Worm (Caenorhabditis elegans) whole organism, L1 larva: ENCODE data around the gene B0334.13.

Experiments
- blmp-1 ChIP-seq: fragments of 150-350 bp; optimal IDR thresholded peaks from 2 replicates; lab custom pipeline; 2014; ENCODE audit warnings: missing biosample characterization, missing genetic modification characterization
- egl-13 ChIP-seq: sonication (generic microtip); optimal IDR thresholded peaks from 2 replicates; lab custom pipeline; 2016; ENCODE audit warnings: missing genotype, missing genetic modification reagents, missing genetic modification characterization, missing compliant biosample characterization
- fkh-8 ChIP-seq: sonication (generic microtip); optimal IDR thresholded peaks from 2 replicates; lab custom pipeline; 2016; ENCODE audit warnings: mild to moderate bottlenecking, missing genetic modification characterization, missing compliant biosample characterization
- lin-39 ChIP-seq: fragments of 150-350 bp; optimal IDR thresholded peaks from 2 replicates; lab custom pipeline; 2014; ENCODE audit warnings: missing biosample characterization, missing genetic modification reagents, missing genetic modification characterization
- lir-3 ChIP-seq: sonication (generic microtip); optimal IDR thresholded peaks from 2 replicates; lab custom pipeline; 2016; ENCODE audit warnings: mild to moderate bottlenecking, missing genetic modification characterization, moderate library complexity, missing compliant biosample characterization; ENCODE audit not compliant: poor library complexity
- nhr-11 ChIP-seq: fragments of 150-350 bp; optimal IDR thresholded peaks from 2 replicates; lab custom pipeline; 2014; ENCODE audit warnings: missing biosample characterization, missing genetic modification characterization
- skn-1 ChIP-seq: fragments of 150-350 bp; optimal IDR thresholded peaks from 2 replicates; lab custom pipeline; 2014; ENCODE audit warnings: missing biosample characterization, missing genetic modification characterization

ce11 chrII:11501956-11502355, 13.9 kb downstream of the B0334.13 start:
- TF ChIP-seq nhr-11 (tag; lab: Kevin White, UChicago) (no peak), skn-1 (tag; lab: Kevin White, UChicago) (no peak), egl-13 (tag; lab: Kevin White, UChicago) (no peak), fkh-8 (tag; lab: Kevin White, UChicago) (no peak), lin-39 (tag; lab: Kevin White, UChicago) (no peak), lir-3 (tag; lab: Kevin White, UChicago) (no peak), blmp-1 (peak; percentile 100)
